Worm (Caenorhabditis elegans) whole organism, L2 larva: Measurements from ENCODE around the gene twk-10.

Experiments used
- C34F6.9 ChIP-seq: fragments of 150-350 bp; optimal IDR thresholded peaks from 2 replicates; lab custom pipeline; 2014; ENCODE audit warnings: missing biosample characterization, missing genetic modification characterization
- ZK546.5 ChIP-seq: sonication (generic microtip); optimal IDR thresholded peaks from 2 replicates; lab custom pipeline; 2017; ENCODE audit warnings: missing biosample characterization, missing genetic modification characterization
- lin-13 ChIP-seq: fragments of 150-350 bp; optimal IDR thresholded peaks from 2 replicates; lab custom pipeline; 2014; ENCODE audit warnings: missing biosample characterization, missing genetic modification reagents, missing genetic modification characterization
- mab-5 ChIP-seq: fragments of 150-350 bp; optimal IDR thresholded peaks from 2 replicates; lab custom pipeline; 2014; ENCODE audit warnings: missing biosample characterization, missing genetic modification characterization
- nhr-12 ChIP-seq: fragments of 150-350 bp; optimal IDR thresholded peaks from 2 replicates; lab custom pipeline; 2014; ENCODE audit warnings: missing biosample characterization, missing genetic modification characterization
- nhr-237 ChIP-seq: fragments of 150-350 bp; optimal IDR thresholded peaks from 2 replicates; lab custom pipeline; 2014; ENCODE audit warnings: missing biosample characterization, missing genetic modification characterization
- nhr-77 ChIP-seq: fragments of 150-350 bp; optimal IDR thresholded peaks from 2 replicates; lab custom pipeline; 2014; ENCODE audit warnings: missing biosample characterization, missing genetic modification characterization
- ztf-11 ChIP-seq: sonication (generic microtip); optimal IDR thresholded peaks from 2 replicates; lab custom pipeline; 2017; ENCODE audit warnings: missing biosample characterization, missing genetic modification characterization

ce11 chrV:6541875-6542274 lies 10.3 kb upstream of the twk-10 start:
- TF ChIP-seq nhr-77 (tag; lab: Kevin White, UChicago) (no peak), C34F6.9 (tag; lab: Kevin White, UChicago) (no peak), nhr-237 (tag; lab: Kevin White, UChicago) (no peak), mab-5 (no peak), ZK546.5 (tag; lab: Kevin White, UChicago) (no peak), ztf-11 (no peak), nhr-12 (tag; lab: Kevin White, UChicago) (no peak), lin-13 (GFP tag; lab: Kevin White, UChicago) (no peak)
